Fruit fly (Drosophila melanogaster): ENCODE results near the gene CG4960.

The CG4960 gene

DNA sequence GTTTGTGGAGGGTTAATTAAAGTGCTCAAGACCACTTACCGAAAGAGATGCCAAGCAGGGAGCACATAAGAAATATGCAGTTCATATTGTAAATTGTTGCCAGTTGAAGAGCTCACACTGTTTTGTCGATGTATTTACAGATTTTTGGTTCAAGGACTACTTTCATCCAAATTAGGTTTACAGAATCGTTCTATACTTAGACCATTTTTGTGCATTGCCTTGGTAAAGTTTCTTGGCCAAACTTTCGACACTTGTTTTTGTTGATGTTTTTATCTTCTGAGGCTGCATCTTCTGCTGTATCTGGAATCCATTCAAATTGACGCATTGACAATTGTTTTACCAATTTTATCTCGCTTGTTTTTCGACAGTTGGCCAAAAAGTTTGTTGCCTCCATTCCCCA lies 3.3 kb upstream of the CG4960 start, which contains the start of gene CG31093:
Gene CG31093, minus strand, starts transcription at position 101 of the 400 bp plus-strand sequence.
- TF ChIP-seq esn (GFP tag; optimal IDR thresholded peaks at IDR 0.05) = no peak
- no peak for TF ChIP-seq dac (GFP tag; optimal IDR thresholded peaks at IDR 0.05)
- no peak for TF ChIP-seq Smox (GFP tag; optimal IDR thresholded peaks at IDR 0.05)
- no peak for TF ChIP-seq CG3032 (tag; optimal IDR thresholded peaks at IDR 0.05)
- TF ChIP-seq Lpt (GFP tag; optimal IDR thresholded peaks at IDR 0.05) = no peak
- TF ChIP-seq Sox14 (GFP tag; optimal IDR thresholded peaks at IDR 0.05) = no peak
- no peak for TF ChIP-seq lz (GFP tag; optimal IDR thresholded peaks at IDR 0.05)
- TF ChIP-seq CG7368 (GFP tag; optimal IDR thresholded peaks at IDR 0.05) = no peak
- TF ChIP-seq Ets21C (GFP tag; optimal IDR thresholded peaks at IDR 0.05) = no peak
- no peak for TF ChIP-seq svp (GFP tag)
- no peak for TF ChIP-seq CG10669 (GFP tag; optimal IDR thresholded peaks at IDR 0.05)
- no peak for TF ChIP-seq dsx (GFP tag; optimal IDR thresholded peaks at IDR 0.05; ENCODE audit: poor library complexity, severe bottlenecking)
- TF ChIP-seq CG31627 (GFP tag; optimal IDR thresholded peaks at IDR 0.05) = no peak

DNA sequence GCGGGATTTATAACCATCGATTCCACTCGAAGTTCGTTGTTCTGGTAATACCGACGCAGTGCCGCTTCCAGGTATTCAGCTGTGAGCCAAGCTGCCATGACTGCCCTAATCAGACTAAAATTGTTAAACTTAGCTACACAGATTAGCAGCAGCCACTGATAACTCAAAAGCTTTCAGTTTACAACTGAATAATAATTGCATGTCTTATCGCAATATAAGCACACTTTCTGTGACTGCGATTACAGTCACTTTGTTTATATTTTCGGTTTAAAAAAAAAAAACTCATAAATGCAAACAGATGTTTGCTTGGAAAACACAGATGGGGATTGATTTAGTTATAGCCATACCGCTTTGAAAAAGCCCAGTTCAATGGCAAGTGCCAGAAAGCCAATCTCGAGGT lies 2.3 kb upstream of the CG4960 start, which contains the start of gene CG31380:
Gene CG31380, minus strand, starts transcription at position 101 of the 400 bp plus-strand sequence.
- no peak for TF ChIP-seq CG8632 (GFP tag; optimal IDR thresholded peaks at IDR 0.05)
- TF ChIP-seq net (GFP tag; optimal IDR thresholded peaks at IDR 0.05) = no peak
- no peak for TF ChIP-seq salr (GFP tag; optimal IDR thresholded peaks at IDR 0.05)
- no peak for TF ChIP-seq pdm3 (GFP tag; optimal IDR thresholded peaks at IDR 0.05)
- TF ChIP-seq CG6854 (GFP tag; optimal IDR thresholded peaks at IDR 0.05) = no peak
- no peak for TF ChIP-seq Ets21C (GFP tag; optimal IDR thresholded peaks at IDR 0.05)
- TF ChIP-seq lz (GFP tag; optimal IDR thresholded peaks at IDR 0.05) = no peak
- TF ChIP-seq Ets96B (tag; optimal IDR thresholded peaks at IDR 0.05) = no peak
- TF ChIP-seq Sox15 (GFP tag; optimal IDR thresholded peaks at IDR 0.05) = no peak

DNA sequence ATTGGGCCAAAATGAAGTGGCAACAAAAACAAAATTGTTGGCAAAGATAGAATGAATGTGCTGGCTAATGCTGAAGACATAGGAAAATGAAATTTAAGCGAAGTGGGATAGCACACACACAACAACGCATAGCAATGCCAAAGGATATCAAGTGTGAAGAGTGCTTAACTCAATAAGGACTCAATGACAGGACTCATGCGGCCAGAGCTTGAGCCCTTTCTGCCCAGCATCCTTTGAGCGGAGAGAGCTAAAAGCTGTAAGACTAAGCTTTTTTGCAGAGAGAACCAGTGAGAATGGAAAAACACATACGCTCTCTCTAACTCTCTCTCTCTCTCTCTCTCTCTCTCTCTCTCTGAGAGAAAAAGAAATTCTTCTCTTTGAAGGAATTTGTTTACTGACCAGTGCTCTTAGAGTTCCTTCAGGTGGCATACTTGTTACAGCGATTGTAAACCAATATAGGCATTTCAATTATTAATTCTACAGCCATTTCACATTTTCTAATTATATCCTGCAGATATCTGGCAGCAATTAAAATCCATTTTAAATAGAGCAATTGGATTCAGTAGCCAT lies 4.2 kb downstream of the CG4960 start:
- TF ChIP-seq Lpt (GFP tag; optimal IDR thresholded peaks at IDR 0.05) = no peak
- TF ChIP-seq CG16779 (tag; optimal IDR thresholded peaks at IDR 0.05) = no peak
- no peak for TF ChIP-seq CG6163 (GFP tag; IDR thresholded peaks at IDR 0.05)
- TF ChIP-seq CG3032 (tag; optimal IDR thresholded peaks at IDR 0.05) = no peak
- TF ChIP-seq CG8119 (GFP tag; IDR thresholded peaks at IDR 0.05) = no peak
- TF ChIP-seq svp (GFP tag) = no peak
- no peak for TF ChIP-seq CG6276 (GFP tag; optimal IDR thresholded peaks at IDR 0.05)
- TF ChIP-seq Sox15 (GFP tag; optimal IDR thresholded peaks at IDR 0.05) = no peak

DNA sequence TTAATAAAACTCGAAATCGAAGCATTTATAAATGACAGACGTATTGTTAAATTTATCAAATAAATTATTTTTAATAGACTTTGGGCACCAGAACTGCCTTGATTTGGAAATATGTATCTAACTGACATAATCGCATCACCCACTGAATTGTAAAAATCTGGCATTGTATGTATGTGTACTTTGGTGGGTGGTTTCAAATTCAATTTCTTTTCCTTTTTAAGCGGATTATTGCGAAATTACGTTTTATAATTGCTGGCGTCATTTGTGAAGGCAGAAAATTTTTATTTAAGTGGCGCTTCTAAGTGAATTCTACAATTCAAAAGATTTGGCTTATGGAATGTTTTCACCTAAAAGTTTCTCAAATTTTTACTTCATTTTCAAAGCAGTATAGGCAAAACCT lies 8.9 kb downstream of the CG4960 start, which contains the start of gene CG4956:
Gene CG4956, minus strand, starts transcription at position 101 of the 400 bp plus-strand sequence.
- no peak for TF ChIP-seq Met (GFP tag; optimal IDR thresholded peaks at IDR 0.05)
- TF ChIP-seq CG6276 (GFP tag; optimal IDR thresholded peaks at IDR 0.05) = no peak
- no peak for TF ChIP-seq CG11762 (GFP tag; optimal IDR thresholded peaks at IDR 0.05; ENCODE audit: insufficient read depth)
- TF ChIP-seq Hr38 (GFP tag; optimal IDR thresholded peaks at IDR 0.05) = no peak
- no peak for TF ChIP-seq acj6 (GFP tag; optimal IDR thresholded peaks at IDR 0.05)
- no peak for TF ChIP-seq pdm3 (GFP tag; optimal IDR thresholded peaks at IDR 0.05)
- TF ChIP-seq esn (GFP tag; optimal IDR thresholded peaks at IDR 0.05) = no peak
- no peak for TF ChIP-seq CG8119 (GFP tag; IDR thresholded peaks at IDR 0.05)
- TF ChIP-seq Eip75B (GFP tag; optimal IDR thresholded peaks at IDR 0.05) = no peak
- no peak for TF ChIP-seq CG3919 (GFP tag; optimal IDR thresholded peaks at IDR 0.05)
- no peak for TF ChIP-seq eg (GFP tag; IDR thresholded peaks at IDR 0.05)
- no peak for TF ChIP-seq CG7368 (GFP tag; optimal IDR thresholded peaks at IDR 0.05)

DNA sequence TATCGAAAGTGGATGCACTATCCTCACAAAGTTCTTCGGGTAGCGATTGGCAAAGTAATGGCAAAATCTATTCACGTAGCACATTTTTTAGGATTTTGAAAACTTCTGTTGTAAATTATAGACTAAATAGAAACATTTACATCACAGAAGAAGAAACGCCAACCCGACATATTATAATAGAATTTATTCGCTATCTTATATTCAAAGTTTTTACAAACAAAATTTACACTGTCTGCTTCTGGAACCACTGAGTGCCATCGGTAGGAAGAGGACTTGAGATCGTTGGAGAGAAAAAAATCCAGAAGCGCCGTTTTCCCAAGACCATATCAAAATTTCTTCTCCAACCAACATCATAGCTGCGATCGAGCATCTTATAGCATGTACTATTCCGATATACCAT lies 10.0 kb downstream of the CG4960 start, which contains the start of gene CG17195:
Gene CG17195, minus strand, starts transcription at position 101 of the 400 bp plus-strand sequence.
- no peak for TF ChIP-seq net (GFP tag; optimal IDR thresholded peaks at IDR 0.05)
- TF ChIP-seq CG6854 (GFP tag; optimal IDR thresholded peaks at IDR 0.05) = no peak
- TF ChIP-seq fd59A (GFP tag; optimal IDR thresholded peaks at IDR 0.05) = no peak
- TF ChIP-seq achi (GFP tag; optimal IDR thresholded peaks at IDR 0.05) = no peak
- TF ChIP-seq vri (GFP tag; optimal IDR thresholded peaks at IDR 0.05) = no peak
- TF ChIP-seq lz (GFP tag; optimal IDR thresholded peaks at IDR 0.05) = no peak
- TF ChIP-seq dsx (GFP tag; optimal IDR thresholded peaks at IDR 0.05; ENCODE audit: poor library complexity, severe bottlenecking) = no peak
- TF ChIP-seq pdm3 (GFP tag; optimal IDR thresholded peaks at IDR 0.05) = no peak
- no peak for TF ChIP-seq Blimp-1 (GFP tag; optimal IDR thresholded peaks at IDR 0.05)
- TF ChIP-seq Sox15 (GFP tag; optimal IDR thresholded peaks at IDR 0.05) = no peak
- no peak for TF ChIP-seq CG3919 (GFP tag; optimal IDR thresholded peaks at IDR 0.05)
- no peak for TF ChIP-seq fd85E (GFP tag; optimal IDR thresholded peaks at IDR 0.05)
- no peak for TF ChIP-seq OdsH (GFP tag; optimal IDR thresholded peaks at IDR 0.05)
- TF ChIP-seq Gug (GFP tag; IDR thresholded peaks at IDR 0.05) = no peak
- no peak for TF ChIP-seq CG15336 (GFP tag; IDR thresholded peaks at IDR 0.05)

Measured in whole organism, prepupa.